Fruit fly (Drosophila melanogaster) S2 (cell line): ENCODE measurements around the gene CG15878.

ENCODE experiments used
- CG8478 ChIP-seq: fragments of >200 bp; optimal IDR thresholded peaks from 2 replicates; lab custom pipeline; 2018
- CTCF ChIP-seq, 2 experiments: fragments of >200 bp; optimal IDR thresholded peaks; 2 replicates each; lab custom pipeline; 2018

DNA sequence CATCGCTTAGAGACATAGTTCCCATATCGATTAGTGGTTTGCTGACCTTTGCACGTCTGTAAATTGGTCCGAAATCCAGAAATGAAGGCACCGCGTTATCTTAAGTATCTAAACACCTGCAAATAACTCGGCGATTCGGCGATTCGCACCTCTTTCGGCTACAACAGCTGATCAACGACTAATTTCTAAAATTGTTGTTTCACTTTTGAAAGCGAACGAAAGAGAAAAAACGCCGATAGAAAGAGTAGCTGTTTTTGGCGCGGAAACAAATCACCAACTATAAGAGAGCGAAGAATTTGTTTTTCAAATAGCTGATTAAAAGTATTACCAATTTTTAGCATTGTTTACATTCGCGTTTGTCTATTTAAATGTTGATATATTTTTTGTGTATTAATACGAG is 43.3 kb downstream of the CG15878 start, which contains the start of gene CG15879:
- no peak for TF ChIP-seq CG8478 (lab: Kevin White, UChicago)
- TF ChIP-seq CTCF (optimal IDR thresholded peaks at IDR 0.05; lab: Kevin White, UChicago), result no peak
